Fruit fly (Drosophila melanogaster): ENCODE measurements around the gene hec.

- TF ChIP-seq ttk (optimal IDR thresholded peaks at IDR 0.05) (no peak), Sin3A (optimal IDR thresholded peaks at IDR 0.05) (no peak), psq (optimal IDR thresholded peaks at IDR 0.05) (no peak)
Measured at dm6 chrX:12917177-12917576, 40.1 kb downstream of the hec start, which contains the start of gene fne.

All from Kc167 (cell line).